Worm (Caenorhabditis elegans): ENCODE data around the gene R01H2.8.

Gene R01H2.8

ce11 chrIII:7087691-7088323, 18.9 kb downstream of the R01H2.8 start, which contains the start of gene fubl-2 (continued):
- TF ChIP-seq nhr-90 (tag; optimal IDR thresholded peaks at IDR 0.05; ENCODE audit: poor library complexity) (peak; percentile 72), mef-2 (tag; optimal IDR thresholded peaks at IDR 0.05) (no peak), nhr-47 (tag; optimal IDR thresholded peaks at IDR 0.05) (peak; percentile 76), egl-27 (tag; optimal IDR thresholded peaks at IDR 0.05) (no peak), tbx-2 (tag; optimal IDR thresholded peaks at IDR 0.05) (peak; percentile 67), aha-1 (tag; optimal IDR thresholded peaks at IDR 0.05) (no peak), F16B12.6 (tag; optimal IDR thresholded peaks at IDR 0.05) (peak; percentile 0), egl-13 (tag; optimal IDR thresholded peaks at IDR 0.05) (peak; percentile 73), efl-1 (optimal IDR thresholded peaks at IDR 0.05) (peak; percentile 73 to 74), efl-1 (GFP tag; optimal IDR thresholded peaks at IDR 0.05 in 1 of 2) (peak in 1 of 2 experiments; percentile 51), unc-86 (tag; optimal IDR thresholded peaks at IDR 0.05) (peak; percentile 43), efl-3 (GFP tag; optimal IDR thresholded peaks at IDR 0.05) (no peak), fkh-10 (GFP tag; optimal IDR thresholded peaks at IDR 0.05) (no peak), lin-13 (GFP tag; optimal IDR thresholded peaks at IDR 0.05) (peak; percentile 32), nhr-71 (tag; optimal IDR thresholded peaks at IDR 0.05) (peak; percentile 83), snpc-4 (tag; optimal IDR thresholded peaks at IDR 0.05) (peak; percentile 24), nhr-76 (tag; optimal IDR thresholded peaks at IDR 0.05) (no peak), ceh-63 (GFP tag; optimal IDR thresholded peaks at IDR 0.05) (no peak), xbp-1 (tag; optimal IDR thresholded peaks at IDR 0.05) (peak; percentile 74), Y116A8C.19 (tag; optimal IDR thresholded peaks at IDR 0.05; ENCODE audit: borderline replicate concordance) (no peak), fos-1 (tag; optimal IDR thresholded peaks at IDR 0.05) (peak; percentile 19), swsn-7 (tag; optimal IDR thresholded peaks at IDR 0.05) (peak; percentile 66), irx-1 (tag; optimal IDR thresholded peaks at IDR 0.05) (peak; percentile 51), dpl-1 (GFP tag; optimal IDR thresholded peaks at IDR 0.05) (peak; percentile 53 to 71 (median 54)), fkh-4 (tag; optimal IDR thresholded peaks at IDR 0.05; ENCODE audit: borderline replicate concordance) (peak; percentile 54), mep-1 (tag; optimal IDR thresholded peaks at IDR 0.05) (peak; percentile 51), rnt-1 (tag; optimal IDR thresholded peaks at IDR 0.05) (peak; percentile 94), ceh-82 (tag; optimal IDR thresholded peaks at IDR 0.05) (peak; percentile 12 to 45 (median 20)), ceh-90 (tag; optimal IDR thresholded peaks at IDR 0.05) (peak; percentile 52), pax-3 (tag; optimal IDR thresholded peaks at IDR 0.05) (peak; percentile 62), hlh-4 (tag; optimal IDR thresholded peaks at IDR 0.05) (no peak), elt-2 (tag; optimal IDR thresholded peaks at IDR 0.05) (no peak), jun-1 (tag; optimal IDR thresholded peaks at IDR 0.05) (no peak), dsc-1 (tag; optimal IDR thresholded peaks at IDR 0.05) (peak; percentile 79), lsy-2 (tag; optimal IDR thresholded peaks at IDR 0.05) (peak; percentile 76 to 77), lin-14 (GFP tag; optimal IDR thresholded peaks at IDR 0.05) (peak; percentile 83), nhr-19 (GFP tag; conservative IDR thresholded peaks at IDR 0.05) (peak; percentile 62), C04F5.9 (tag; optimal IDR thresholded peaks at IDR 0.05) (peak; percentile 45), tlp-1 (tag; optimal IDR thresholded peaks at IDR 0.05) (no peak), sox-4 (tag; optimal IDR thresholded peaks at IDR 0.05) (peak; percentile 67), nhr-20 (tag; optimal IDR thresholded peaks at IDR 0.05) (peak; percentile 74), skn-1 (tag; optimal IDR thresholded peaks at IDR 0.05) (peak; percentile 6), C16A3.4 (tag; optimal IDR thresholded peaks at IDR 0.05) (peak; percentile 43), nhr-28 (tag; optimal IDR thresholded peaks at IDR 0.05) (no peak), vab-15 (tag; optimal IDR thresholded peaks at IDR 0.05) (peak; percentile 51), unc-130 (tag; optimal IDR thresholded peaks at IDR 0.05) (no peak), nhr-85 (tag) (peak; percentile 87), sptf-1 (tag; optimal IDR thresholded peaks at IDR 0.05) (no peak), unc-98 (GFP tag; IDR thresholded peaks at IDR 0.05) (no peak; the same call in 1 of the 2 replicates), unc-62 (GFP tag; optimal IDR thresholded peaks at IDR 0.05) (no peak), ama-1 (optimal IDR thresholded peaks at IDR 0.05) (no peak)
